Fruit fly (Drosophila melanogaster) S2 (cell line): Measurements from ENCODE around the gene CG32428.

Source experiments
- CG8478 ChIP-seq: fragments of >200 bp; optimal IDR thresholded peaks from 2 replicates; lab custom pipeline; 2018
- CTCF ChIP-seq, 2 experiments: fragments of >200 bp; optimal IDR thresholded peaks; 2 replicates each; lab custom pipeline; 2018

Gene CG32428

dm6 chr3L:20442674-20443313 lies 30.7 kb downstream of the CG32428 start:
- no peak for TF ChIP-seq CG8478
- no peak for TF ChIP-seq CTCF (optimal IDR thresholded peaks at IDR 0.05; lab: Kevin White, UChicago)

dm6 chr3L:20441632-20442469 lies 31.7 kb downstream of the CG32428 start, which contains the start of gene CG5910:
Gene CG5910 (plus strand): TSS chr3L:20442419.
- TF ChIP-seq CTCF (optimal IDR thresholded peaks at IDR 0.05; lab: Kevin White, UChicago): no peak
- TF ChIP-seq CG8478: no peak

- TF ChIP-seq CG8478 (no peak), CTCF (optimal IDR thresholded peaks at IDR 0.05; lab: Kevin White, UChicago) (no peak)
Observed at dm6 chr3L:20440902-20441429, 32.6 kb downstream of the CG32428 start.

- no peak for TF ChIP-seq CG8478
- TF ChIP-seq CTCF (optimal IDR thresholded peaks at IDR 0.05; lab: Kevin White, UChicago): no peak
Observed at dm6 chr3L:20439772-20440171, 33.8 kb downstream of the CG32428 start, which contains the start of gene Hpd. Gene Hpd (minus strand): TSS chr3L:20439872.

dm6 chr3L:20436069-20436468 lies 37.5 kb downstream of the CG32428 start, which contains the start of the genes mRpL15 and CtIP:
Gene mRpL15 (minus strand): TSS chr3L:20436209.
Gene CtIP (plus strand): TSS chr3L:20436250.
- TF ChIP-seq CG8478 (no peak), CTCF (optimal IDR thresholded peaks at IDR 0.05; lab: Kevin White, UChicago) (no peak)

- TF ChIP-seq CG8478 (no peak), CTCF (optimal IDR thresholded peaks at IDR 0.05; lab: Kevin White, UChicago) (no peak)
Observed at dm6 chr3L:20432297-20432696, 41.2 kb downstream of the CG32428 start, which contains the start of the genes Las and Psn. Gene Las (minus strand): TSS chr3L:20432361. Gene Psn (plus strand): TSS chr3L:20432468.

- no peak for TF ChIP-seq CG8478
- TF ChIP-seq CTCF (optimal IDR thresholded peaks at IDR 0.05; lab: Kevin White, UChicago): no peak
Observed at dm6 chr3L:20431619-20432018, 41.9 kb downstream of the CG32428 start.

- TF ChIP-seq CG8478 (no peak), CTCF (optimal IDR thresholded peaks at IDR 0.05; lab: Kevin White, UChicago) (no peak)
Observed at dm6 chr3L:20430182-20430581, 43.3 kb downstream of the CG32428 start, which contains the start of gene CG5262. Gene CG5262 (minus strand): TSS chr3L:20430475.

dm6 chr3L:20427449-20427848 lies 46.1 kb downstream of the CG32428 start, which contains the start of gene CG5274:
Gene CG5274 (minus strand): TSS chr3L:20427666.
- TF ChIP-seq CG8478 (no peak), CTCF (optimal IDR thresholded peaks at IDR 0.05; lab: Kevin White, UChicago) (no peak)

- no peak for TF ChIP-seq CG8478
- TF ChIP-seq CTCF (optimal IDR thresholded peaks at IDR 0.05; lab: Kevin White, UChicago): no peak
Observed at dm6 chr3L:20425888-20426287, 47.6 kb downstream of the CG32428 start, which contains the start of gene CG5282. Gene CG5282 (minus strand): TSS chr3L:20426071.
